Fruit fly (Drosophila melanogaster) whole organism, embryonic: ENCODE results near the gene CG8349.
A peak's percentile ranks its signal among the peaks of the same experiment; 100 is the strongest.

Source experiments
- Ada2b ChIP-seq: fragments of 200-800 bp; sonication (Bioruptor generic); IDR thresholded peaks from 2 replicates; pipeline ENCODE4 v1.3.6; 2022; ENCODE audit warnings: missing biosample characterization, missing genetic modification characterization
- B-H1 ChIP-seq: fragments of 200-800 bp; sonication (Bioruptor generic); IDR thresholded peaks from 3 replicates; pipeline ENCODE4 v1.3.6; 2022; ENCODE audit warnings: missing biosample characterization, missing genetic modification characterization
- CG10543 ChIP-seq: fragments of 200-800 bp; sonication (Bioruptor generic); optimal IDR thresholded peaks from 3 replicates; lab custom pipeline; 2017; ENCODE audit warnings: missing biosample characterization, mild to moderate bottlenecking, missing genetic modification characterization, moderate library complexity
- CG12071 ChIP-seq: fragments of 200-800 bp; sonication (Bioruptor generic); optimal IDR thresholded peaks from 3 replicates; lab custom pipeline; 2018; ENCODE audit warnings: missing biosample characterization, mild to moderate bottlenecking, missing genetic modification characterization
- CG12104 ChIP-seq: fragments of 200-800 bp; sonication (Bioruptor generic); optimal IDR thresholded peaks from 3 replicates; lab custom pipeline; 2016; ENCODE audit warnings: missing biosample characterization, missing genetic modification characterization
- CG13775 ChIP-seq: fragments of 200-800 bp; sonication (Bioruptor generic); optimal IDR thresholded peaks from 3 replicates; lab custom pipeline; 2017; ENCODE audit warnings: missing biosample characterization, mild to moderate bottlenecking, missing genetic modification characterization
- CG14441 ChIP-seq: fragments of 200-800 bp; sonication (Bioruptor generic); IDR thresholded peaks from 2 replicates; pipeline ENCODE4 v1.3.6; 2022; ENCODE audit warnings: missing biosample characterization, missing genetic modification characterization
- CG15269 ChIP-seq: fragments of 200-800 bp; sonication (Bioruptor generic); optimal IDR thresholded peaks from 2 replicates; lab custom pipeline; 2018; ENCODE audit warnings: missing biosample characterization, mild to moderate bottlenecking, missing genetic modification characterization, moderate library complexity
- CG1602 ChIP-seq: fragments of 200-800 bp; sonication (Bioruptor generic); optimal IDR thresholded peaks from 3 replicates; lab custom pipeline; 2016; ENCODE audit warnings: missing biosample characterization, missing genetic modification characterization
- CG1603 ChIP-seq: fragments of 200-800 bp; sonication (Bioruptor generic); optimal IDR thresholded peaks from 2 replicates; lab custom pipeline; 2019; ENCODE audit warnings: missing biosample characterization, mild to moderate bottlenecking, missing genetic modification characterization, moderate library complexity
- CG17361 ChIP-seq: fragments of 200-800 bp; sonication (Bioruptor generic); IDR thresholded peaks from 3 replicates; pipeline ENCODE4 v1.3.6; 2022; ENCODE audit warnings: missing biosample characterization, missing genetic modification characterization
- CG1792 ChIP-seq: fragments of 200-800 bp; sonication (Bioruptor generic); optimal IDR thresholded peaks from 2 replicates; lab custom pipeline; 2016; ENCODE audit warnings: missing biosample characterization, missing genetic modification characterization
- CG18262 ChIP-seq: fragments of 200-800 bp; optimal IDR thresholded peaks from 3 replicates; lab custom pipeline; 2019; ENCODE audit warnings: missing biosample characterization, mild to moderate bottlenecking, missing genetic modification characterization, moderate library complexity
- CG2875 ChIP-seq: fragments of 200-800 bp; sonication (Bioruptor generic); optimal IDR thresholded peaks from 2 replicates; lab custom pipeline; 2017; ENCODE audit warnings: missing biosample characterization, mild to moderate bottlenecking, missing genetic modification characterization, missing genetic modification reagents
- CG4360 ChIP-seq: fragments of 200-800 bp; sonication (Bioruptor generic); IDR thresholded peaks from 2 replicates; pipeline ENCODE4 v1.3.6; 2022; ENCODE audit warnings: missing biosample characterization, missing genetic modification characterization
- CG4617 ChIP-seq: fragments of 200-800 bp; sonication (Bioruptor generic); optimal IDR thresholded peaks from 3 replicates; lab custom pipeline; 2016; ENCODE audit warnings: missing biosample characterization, missing genetic modification characterization, borderline replicate concordance
- CG7987 ChIP-seq: fragments of 200-800 bp; sonication (Bioruptor generic); optimal IDR thresholded peaks from 2 replicates; lab custom pipeline; 2018; ENCODE audit warnings: missing biosample characterization, mild to moderate bottlenecking, missing genetic modification characterization, moderate library complexity
- CG8359 ChIP-seq: fragments of 200-800 bp; sonication (Bioruptor generic); optimal IDR thresholded peaks from 2 replicates; lab custom pipeline; 2017; ENCODE audit warnings: missing biosample characterization, mild to moderate bottlenecking, missing genetic modification characterization, borderline replicate concordance
- CG8388 ChIP-seq: fragments of 200-800 bp; sonication (Bioruptor generic); optimal IDR thresholded peaks from 2 replicates; lab custom pipeline; 2019; ENCODE audit warnings: missing biosample characterization, mild to moderate bottlenecking, missing genetic modification characterization, moderate library complexity
- CG9437 ChIP-seq: fragments of 200-800 bp; sonication (Bioruptor generic); optimal IDR thresholded peaks from 2 replicates; lab custom pipeline; 2018; ENCODE audit warnings: missing biosample characterization, mild to moderate bottlenecking, missing genetic modification characterization
- CG9609 ChIP-seq: fragments of 200-800 bp; sonication (Bioruptor generic); optimal IDR thresholded peaks from 3 replicates; lab custom pipeline; 2016; ENCODE audit warnings: missing biosample characterization, missing genetic modification characterization
- CG9932 ChIP-seq: fragments of 200-800 bp; sonication (Bioruptor generic); IDR thresholded peaks from 2 replicates; pipeline ENCODE4 v1.3.6; 2022; ENCODE audit warnings: missing biosample characterization, missing genetic modification characterization
- CrebB ChIP-seq: fragments of 200-800 bp; sonication (Bioruptor generic); optimal IDR thresholded peaks from 3 replicates; lab custom pipeline; 2018; ENCODE audit warnings: missing biosample characterization, mild to moderate bottlenecking, missing genetic modification characterization
- Drgx ChIP-seq: fragments of 200-800 bp; sonication (Bioruptor generic); IDR thresholded peaks from 2 replicates; pipeline ENCODE4 v1.3.6; 2022; ENCODE audit warnings: missing biosample characterization, missing genetic modification characterization
- Fer3 ChIP-seq: fragments of 200-800 bp; sonication (Bioruptor generic); optimal IDR thresholded peaks from 2 replicates; lab custom pipeline; 2018; ENCODE audit warnings: missing biosample characterization, mild to moderate bottlenecking, missing genetic modification characterization, moderate library complexity
- HLH3B ChIP-seq: fragments of 200-800 bp; sonication (Bioruptor generic); IDR thresholded peaks from 2 replicates; pipeline ENCODE4 v1.3.6; 2022; ENCODE audit warnings: missing biosample characterization, missing genetic modification characterization
- HLH4C ChIP-seq: fragments of 200-800 bp; sonication (Bioruptor generic); IDR thresholded peaks from 3 replicates; pipeline ENCODE4 v1.3.6; 2022; ENCODE audit warnings: missing biosample characterization, missing genetic modification characterization; ENCODE audit not compliant: partially characterized antibody
- Oli ChIP-seq: fragments of 200-800 bp; sonication (Bioruptor generic); optimal IDR thresholded peaks from 2 replicates; lab custom pipeline; 2018; ENCODE audit warnings: missing biosample characterization, mild to moderate bottlenecking, missing genetic modification characterization, moderate library complexity
- Opbp ChIP-seq: fragments of 200-800 bp; sonication (Bioruptor generic); IDR thresholded peaks from 3 replicates; pipeline ENCODE4 v1.3.6; 2022; ENCODE audit warnings: missing biosample characterization, missing genetic modification characterization; ENCODE audit not compliant: partially characterized antibody
- PHDP ChIP-seq: fragments of 200-800 bp; sonication (Bioruptor generic); optimal IDR thresholded peaks from 3 replicates; lab custom pipeline; 2018; ENCODE audit warnings: missing biosample characterization, mild to moderate bottlenecking, missing genetic modification characterization, moderate library complexity
- Sin3A ChIP-seq: fragments of >200 bp; optimal IDR thresholded peaks from 2 replicates; lab custom pipeline; 2018
- Vsx1 ChIP-seq: fragments of 200-800 bp; sonication (Bioruptor generic); optimal IDR thresholded peaks from 2 replicates; lab custom pipeline; 2017; ENCODE audit warnings: missing biosample characterization, mild to moderate bottlenecking, missing genetic modification characterization, missing genetic modification reagents
- az2 ChIP-seq: fragments of 200-800 bp; sonication (Bioruptor generic); optimal IDR thresholded peaks from 3 replicates; lab custom pipeline; 2016; ENCODE audit warnings: missing biosample characterization, missing genetic modification characterization
- bab2 ChIP-seq: fragments of 200-800 bp; sonication (Bioruptor generic); optimal IDR thresholded peaks from 2 replicates; lab custom pipeline; 2016; ENCODE audit warnings: missing biosample characterization, missing genetic modification characterization
- bowl ChIP-seq: fragments of 200-800 bp; sonication (Bioruptor generic); IDR thresholded peaks from 2 replicates; pipeline ENCODE4 v1.3.6; 2022; ENCODE audit warnings: missing biosample characterization, missing genetic modification characterization
- crol ChIP-seq: fragments of 200-800 bp; sonication (Bioruptor generic); IDR thresholded peaks from 2 replicates; pipeline ENCODE4 v1.3.6; 2022; ENCODE audit warnings: missing biosample characterization, missing genetic modification characterization
- fd102C ChIP-seq: fragments of 200-800 bp; sonication (Bioruptor generic); optimal IDR thresholded peaks from 2 replicates; lab custom pipeline; 2018; ENCODE audit warnings: missing biosample characterization, mild to moderate bottlenecking, missing genetic modification characterization, moderate library complexity
- fd64A ChIP-seq: fragments of 200-800 bp; sonication (Bioruptor generic); optimal IDR thresholded peaks from 3 replicates; lab custom pipeline; 2018; ENCODE audit warnings: missing biosample characterization, mild to moderate bottlenecking, missing genetic modification characterization
- maf-S ChIP-seq: fragments of 200-800 bp; sonication (Bioruptor generic); optimal IDR thresholded peaks from 2 replicates; lab custom pipeline; 2016; ENCODE audit warnings: missing biosample characterization, missing genetic modification characterization
- oc ChIP-seq: fragments of 200-800 bp; sonication (Bioruptor generic); optimal IDR thresholded peaks from 2 replicates; lab custom pipeline; 2018; ENCODE audit warnings: missing biosample characterization, mild to moderate bottlenecking, missing genetic modification characterization, moderate library complexity
- pzg ChIP-seq: fragments of 200-800 bp; sonication (Bioruptor generic); optimal IDR thresholded peaks from 3 replicates; lab custom pipeline; 2018; ENCODE audit warnings: missing biosample characterization, mild to moderate bottlenecking, missing genetic modification characterization, moderate library complexity
- rib ChIP-seq: fragments of 200-800 bp; sonication (Bioruptor generic); IDR thresholded peaks from 2 replicates; pipeline ENCODE4 v1.3.6; 2022; ENCODE audit warnings: missing biosample characterization, missing genetic modification characterization
- sna ChIP-seq: fragments of 200-800 bp; sonication (Bioruptor generic); IDR thresholded peaks from 2 replicates; pipeline ENCODE4 v1.3.6; 2022; ENCODE audit warnings: missing biosample characterization, missing genetic modification characterization; ENCODE audit not compliant: partially characterized antibody
- trem ChIP-seq: fragments of 200-800 bp; optimal IDR thresholded peaks from 3 replicates; lab custom pipeline; 2019; ENCODE audit warnings: missing biosample characterization, mild to moderate bottlenecking, missing genetic modification characterization, moderate library complexity
- unc-4 ChIP-seq: fragments of 200-800 bp; sonication (Bioruptor generic); IDR thresholded peaks from 2 replicates; pipeline ENCODE4 v1.3.6; 2022; ENCODE audit warnings: missing biosample characterization, missing genetic modification characterization; ENCODE audit not compliant: partially characterized antibody
- vfl ChIP-seq: fragments of 200-800 bp; sonication (Bioruptor generic); optimal IDR thresholded peaks from 2 replicates; lab custom pipeline; 2016; ENCODE audit warnings: missing biosample characterization, missing genetic modification characterization
- vvl ChIP-seq: fragments of 200-800 bp; sonication (Bioruptor generic); IDR thresholded peaks from 2 replicates; pipeline ENCODE4 v1.3.6; 2022; ENCODE audit warnings: missing biosample characterization, missing genetic modification characterization
- wdn ChIP-seq: fragments of 200-800 bp; sonication (Bioruptor generic); IDR thresholded peaks from 2 replicates; pipeline ENCODE4 v1.3.6; 2022; ENCODE audit warnings: missing biosample characterization, missing genetic modification characterization
- wek ChIP-seq: fragments of 200-800 bp; sonication (Bioruptor generic); optimal IDR thresholded peaks from 3 replicates; lab custom pipeline; 2018; ENCODE audit warnings: missing biosample characterization, mild to moderate bottlenecking, missing genetic modification characterization, moderate library complexity

Gene CG8349

dm6 chr2L:8204996-8205567 lies 10.6 kb upstream of the CG8349 start, which contains the start of gene SLC5A11 (continued):
- no peak for TF ChIP-seq Sin3A (lab: Kevin White, UChicago)
- TF ChIP-seq wek (GFP tag; lab: Kevin White, UChicago): peak; percentile 49
- peak; percentile 87 for TF ChIP-seq fd64A (GFP tag; lab: Kevin White, UChicago)
- TF ChIP-seq fd102C: no peak
- peak; percentile 73 for TF ChIP-seq CG9609
- TF ChIP-seq CG12071: peak; percentile 89
- peak; percentile 94 for TF ChIP-seq CG2875 (GFP tag; lab: Kevin White, UChicago)
- peak; percentile 95 for TF ChIP-seq B-H1 (GFP tag; lab: Robert Waterston, UW)
- peak; percentile 82 for TF ChIP-seq wdn (GFP tag; lab: Robert Waterston, UW)
- TF ChIP-seq maf-S: peak; percentile 92
- peak; percentile 95 for TF ChIP-seq CG10543 (GFP tag; lab: Kevin White, UChicago)
- TF ChIP-seq Fer3: peak; percentile 95
- TF ChIP-seq az2 (GFP tag; lab: Kevin White, UChicago): peak; percentile 91
- TF ChIP-seq CG1603 (tag; lab: Kevin White, UChicago): peak; percentile 83
- TF ChIP-seq pzg (GFP tag; lab: Kevin White, UChicago): peak; percentile 16
- TF ChIP-seq Vsx1 (GFP tag; lab: Kevin White, UChicago): peak; percentile 95
- TF ChIP-seq HLH3B (GFP tag; lab: Robert Waterston, UW): peak; percentile 99
- TF ChIP-seq CG12104 (GFP tag; lab: Kevin White, UChicago): peak; percentile 100
- peak; percentile 98 for TF ChIP-seq CG1792 (GFP tag; lab: Kevin White, UChicago)
- no peak; the same call in 2 of the 3 replicates for TF ChIP-seq Opbp
- TF ChIP-seq CG9932 (GFP tag; lab: Robert Waterston, UW): peak; percentile 96
- TF ChIP-seq CG4617 (GFP tag; lab: Kevin White, UChicago): peak; percentile 88
- peak; percentile 88 for TF ChIP-seq trem (tag; lab: Kevin White, UChicago)
- TF ChIP-seq CG8359 (GFP tag; lab: Kevin White, UChicago): peak; percentile 82
- peak; percentile 99 for TF ChIP-seq bab2 (GFP tag; lab: Kevin White, UChicago)
- peak; percentile 94 for TF ChIP-seq CG8388 (GFP tag; lab: Kevin White, UChicago)
- TF ChIP-seq bowl (GFP tag; lab: Robert Waterston, UW): peak; percentile 82; the same call in 1 of the 2 replicates
- TF ChIP-seq CG4360: peak; percentile 78
- 0 out of 2 replicates have a peak, but pooled peaks have one; percentile 19 for TF ChIP-seq crol (GFP tag; lab: Robert Waterston, UW)
- TF ChIP-seq CG7987 (GFP tag; lab: Kevin White, UChicago): peak; percentile 89
- peak; percentile 94 for TF ChIP-seq CrebB
- peak; percentile 97 for TF ChIP-seq PHDP
- peak; percentile 93 for TF ChIP-seq CG9437
- peak; percentile 79 for TF ChIP-seq Ada2b (GFP tag; lab: Robert Waterston, UW)
- no peak for TF ChIP-seq unc-4 (GFP tag; lab: Robert Waterston, UW)
- TF ChIP-seq vvl (GFP tag; lab: Robert Waterston, UW): peak; percentile 99
- TF ChIP-seq CG13775 (GFP tag; lab: Kevin White, UChicago): peak; percentile 88
- peak; percentile 95 for TF ChIP-seq CG17361 (GFP tag; lab: Robert Waterston, UW)
- TF ChIP-seq Drgx (GFP tag; lab: Robert Waterston, UW): peak; percentile 98
- peak; percentile 97 for TF ChIP-seq CG14441 (GFP tag; lab: Robert Waterston, UW)
- no peak for TF ChIP-seq HLH4C (GFP tag; lab: Robert Waterston, UW)
- peak; percentile 96 for TF ChIP-seq CG18262 (tag; lab: Kevin White, UChicago)
- peak; percentile 94 for TF ChIP-seq Oli (tag; lab: Kevin White, UChicago)
- TF ChIP-seq vfl (GFP tag; lab: Kevin White, UChicago): peak; percentile 51
- TF ChIP-seq rib (GFP tag; lab: Robert Waterston, UW): peak; percentile 95
- no peak for TF ChIP-seq sna (GFP tag; lab: Robert Waterston, UW)
- TF ChIP-seq CG15269: peak; percentile 97
- TF ChIP-seq CG1602: peak; percentile 88
- TF ChIP-seq oc: peak; percentile 83
